Worm (Caenorhabditis elegans) whole organism, mixed stage, embryonic: ENCODE results near the gene F01G10.6.

ENCODE experiments used
- blmp-1 ChIP-seq: fragments of 150-350 bp; optimal IDR thresholded peaks from 2 replicates; lab custom pipeline; 2014; ENCODE audit warnings: missing biosample characterization, missing genetic modification characterization
- ces-1 ChIP-seq: fragments of 150-350 bp; optimal IDR thresholded peaks from 2 replicates; lab custom pipeline; 2014; ENCODE audit warnings: missing biosample characterization, missing genetic modification reagents, missing genetic modification characterization
- elt-3 ChIP-seq: fragments of 150-350 bp; optimal IDR thresholded peaks from 2 replicates; lab custom pipeline; 2014; ENCODE audit warnings: missing biosample characterization, missing genetic modification characterization
- hlh-1 ChIP-seq: fragments of 150-350 bp; optimal IDR thresholded peaks from 2 replicates; lab custom pipeline; 2014; ENCODE audit warnings: missing biosample characterization, missing genetic modification reagents, missing genetic modification characterization
- mab-5 ChIP-seq: fragments of 150-350 bp; optimal IDR thresholded peaks from 2 replicates; lab custom pipeline; 2014; ENCODE audit warnings: missing biosample characterization, missing genetic modification characterization
- nhr-2 ChIP-seq: fragments of 150-350 bp; optimal IDR thresholded peaks from 2 replicates; lab custom pipeline; 2014; ENCODE audit warnings: missing biosample characterization, missing genetic modification characterization
- nhr-237 ChIP-seq: fragments of 150-350 bp; optimal IDR thresholded peaks from 2 replicates; lab custom pipeline; 2014; ENCODE audit warnings: missing biosample characterization, missing genetic modification characterization
- nhr-28 ChIP-seq: fragments of 150-350 bp; optimal IDR thresholded peaks from 2 replicates; lab custom pipeline; 2014; ENCODE audit warnings: missing biosample characterization, missing genetic modification characterization
- nhr-76 ChIP-seq: sonication (generic microtip); optimal IDR thresholded peaks from 2 replicates; lab custom pipeline; 2017; ENCODE audit warnings: missing biosample characterization, missing genetic modification characterization
- sem-2 ChIP-seq: fragments of 200-800 bp; sonication (Bioruptor generic); optimal IDR thresholded peaks from 2 replicates; lab custom pipeline; 2018; ENCODE audit warnings: mild to moderate bottlenecking, missing genetic modification characterization, missing compliant biosample characterization
- unc-39 ChIP-seq: fragments of 150-350 bp; optimal IDR thresholded peaks from 2 replicates; lab custom pipeline; 2014; ENCODE audit warnings: missing biosample characterization, missing genetic modification characterization
- unc-62 ChIP-seq: fragments of 150-350 bp; optimal IDR thresholded peaks from 2 replicates; lab custom pipeline; 2014; ENCODE audit warnings: missing biosample characterization, missing genetic modification reagents, missing genetic modification characterization
- ztf-11 ChIP-seq: fragments of 150-350 bp; optimal IDR thresholded peaks from 2 replicates; lab custom pipeline; 2014; ENCODE audit warnings: missing biosample characterization, missing genetic modification characterization

- TF ChIP-seq elt-3 (tag; lab: Kevin White, UChicago): no peak
- no peak for TF ChIP-seq sem-2 (GFP tag; lab: Kevin White, UChicago)
- no peak for TF ChIP-seq nhr-28
- no peak for TF ChIP-seq ces-1 (GFP tag; lab: Kevin White, UChicago)
- TF ChIP-seq nhr-2 (tag; lab: Kevin White, UChicago): no peak
- no peak for TF ChIP-seq unc-39 (tag; lab: Kevin White, UChicago)
- TF ChIP-seq blmp-1 (tag; lab: Kevin White, UChicago): no peak
- TF ChIP-seq nhr-76 (tag; lab: Kevin White, UChicago): no peak
- TF ChIP-seq mab-5: no peak
- no peak for TF ChIP-seq hlh-1
- TF ChIP-seq nhr-237 (tag; lab: Kevin White, UChicago): no peak
- TF ChIP-seq unc-62: no peak
- TF ChIP-seq ztf-11 (tag; lab: Kevin White, UChicago): no peak
Measured at ce11 chrIV:10276960-10277359, 49.5 kb upstream of the F01G10.6 start, which contains the start of gene Y43C5A.7.
